Fruit fly (Drosophila melanogaster): ENCODE measurements around the gene CG18170.

CG18170 gene

DNA sequence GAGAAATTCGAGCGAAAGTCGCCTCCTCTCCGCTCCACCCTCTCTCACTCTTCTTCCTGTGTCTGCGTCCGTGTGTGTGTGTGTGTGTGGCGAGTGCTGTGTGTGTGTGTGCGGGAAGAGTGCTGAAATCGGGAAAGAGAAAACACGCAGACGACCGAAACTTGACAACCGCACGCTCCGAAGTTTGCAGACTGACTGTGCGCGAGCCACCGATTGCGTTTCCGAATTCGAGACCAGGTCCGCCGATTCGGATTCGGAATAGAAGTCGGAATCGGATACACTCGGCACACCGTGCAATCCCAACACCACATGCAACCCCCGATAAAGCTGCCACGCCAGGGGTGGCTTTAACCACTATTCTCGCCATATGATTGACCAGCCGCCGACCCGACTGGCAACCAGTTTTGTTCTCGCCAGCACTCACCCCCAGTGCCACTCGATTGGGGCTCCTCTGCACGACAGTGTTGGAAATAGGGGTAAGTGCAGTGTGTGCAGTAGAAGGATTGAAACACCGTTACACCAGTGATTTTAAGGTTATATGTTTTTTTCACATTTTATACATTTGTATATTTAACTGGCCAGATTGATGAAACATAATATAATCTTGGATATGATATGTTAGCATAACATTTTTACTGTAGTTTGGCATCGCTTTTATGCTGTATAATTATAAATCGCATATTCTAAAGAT lies 25.6 kb downstream of the CG18170 start, which contains the start of gene CG13928 (continued):
- TF ChIP-seq tin (GFP tag; optimal IDR thresholded peaks at IDR 0.05) = no peak
- peak; percentile 66 for TF ChIP-seq Jarid2 (GFP tag; optimal IDR thresholded peaks at IDR 0.05)
- TF ChIP-seq sna (GFP tag; IDR thresholded peaks at IDR 0.05; ENCODE audit: partially characterized antibody) = 0 out of 2 replicates have a peak, but pooled peaks have one; percentile 18
- 0 out of 2 replicates have a peak, but pooled peaks have one; percentile 36 for TF ChIP-seq NFAT (GFP tag; IDR thresholded peaks at IDR 0.05)
- no peak for TF ChIP-seq Ets97D (GFP tag; optimal IDR thresholded peaks at IDR 0.05)
- no peak for TF ChIP-seq Aef1 (GFP tag; IDR thresholded peaks at IDR 0.05)
- no peak for TF ChIP-seq pros (GFP tag; optimal IDR thresholded peaks at IDR 0.05)
- TF ChIP-seq CG15269 (tag; optimal IDR thresholded peaks at IDR 0.05) = no peak
- TF ChIP-seq CG9437 (GFP tag; optimal IDR thresholded peaks at IDR 0.05) = no peak
- no peak for TF ChIP-seq CG4282 (GFP tag; optimal IDR thresholded peaks at IDR 0.05)
- no peak for TF ChIP-seq Blimp-1 (GFP tag; optimal IDR thresholded peaks at IDR 0.05)
- TF ChIP-seq GATAe (GFP tag; conservative IDR thresholded peaks at IDR 0.05) = no peak
- no peak for TF ChIP-seq twi (tag; optimal IDR thresholded peaks at IDR 0.05)
- TF ChIP-seq tgo (GFP tag; IDR thresholded peaks at IDR 0.05) = no peak
- TF ChIP-seq repo (GFP tag; optimal IDR thresholded peaks at IDR 0.05) = no peak
- no peak for TF ChIP-seq CG14860 (GFP tag; IDR thresholded peaks at IDR 0.05; ENCODE audit: partially characterized antibody)
- no peak for TF ChIP-seq CG12659 (GFP tag; optimal IDR thresholded peaks at IDR 0.05)
- no peak for TF ChIP-seq sr (GFP tag; IDR thresholded peaks at IDR 0.05)
- TF ChIP-seq CG6791 (GFP tag; IDR thresholded peaks at IDR 0.05; ENCODE audit: partially characterized antibody) = no peak
- no peak for TF ChIP-seq mld (GFP tag; IDR thresholded peaks at IDR 0.05; ENCODE audit: partially characterized antibody)
- no peak for TF ChIP-seq CG8765 (GFP tag; IDR thresholded peaks at IDR 0.05)
- peak; percentile 19 for TF ChIP-seq CG10543 (GFP tag; optimal IDR thresholded peaks at IDR 0.05)
- TF ChIP-seq CG6175 (GFP tag; IDR thresholded peaks at IDR 0.05) = no peak
- peak; percentile 87 for TF ChIP-seq CG16779 (GFP tag; IDR thresholded peaks at IDR 0.05)
- no peak for TF ChIP-seq grn (GFP tag; optimal IDR thresholded peaks at IDR 0.05)
- no peak for TF ChIP-seq NfI (GFP tag; optimal IDR thresholded peaks at IDR 0.05)
- no peak for TF ChIP-seq CG10979 (tag; optimal IDR thresholded peaks at IDR 0.05)
- no peak for TF ChIP-seq Hey (tag; optimal IDR thresholded peaks at IDR 0.05)
- TF ChIP-seq az2 (GFP tag; optimal IDR thresholded peaks at IDR 0.05) = no peak
- TF ChIP-seq Sox100B (GFP tag; optimal IDR thresholded peaks at IDR 0.05) = no peak
- no peak for TF ChIP-seq CG3838 (GFP tag; optimal IDR thresholded peaks at IDR 0.05)
- no peak for TF ChIP-seq CG7839 (tag; optimal IDR thresholded peaks at IDR 0.05)
- TF ChIP-seq slbo (GFP tag; IDR thresholded peaks at IDR 0.05) = peak; percentile 12; the same call in 1 of the 2 replicates
- peak; percentile 9 for TF ChIP-seq lab (GFP tag; optimal IDR thresholded peaks at IDR 0.05)
- no peak for TF ChIP-seq usp (GFP tag; optimal IDR thresholded peaks at IDR 0.05)
- TF ChIP-seq CG9817 (tag; optimal IDR thresholded peaks at IDR 0.05) = no peak
- TF ChIP-seq BtbVII (GFP tag; optimal IDR thresholded peaks at IDR 0.05) = no peak

DNA sequence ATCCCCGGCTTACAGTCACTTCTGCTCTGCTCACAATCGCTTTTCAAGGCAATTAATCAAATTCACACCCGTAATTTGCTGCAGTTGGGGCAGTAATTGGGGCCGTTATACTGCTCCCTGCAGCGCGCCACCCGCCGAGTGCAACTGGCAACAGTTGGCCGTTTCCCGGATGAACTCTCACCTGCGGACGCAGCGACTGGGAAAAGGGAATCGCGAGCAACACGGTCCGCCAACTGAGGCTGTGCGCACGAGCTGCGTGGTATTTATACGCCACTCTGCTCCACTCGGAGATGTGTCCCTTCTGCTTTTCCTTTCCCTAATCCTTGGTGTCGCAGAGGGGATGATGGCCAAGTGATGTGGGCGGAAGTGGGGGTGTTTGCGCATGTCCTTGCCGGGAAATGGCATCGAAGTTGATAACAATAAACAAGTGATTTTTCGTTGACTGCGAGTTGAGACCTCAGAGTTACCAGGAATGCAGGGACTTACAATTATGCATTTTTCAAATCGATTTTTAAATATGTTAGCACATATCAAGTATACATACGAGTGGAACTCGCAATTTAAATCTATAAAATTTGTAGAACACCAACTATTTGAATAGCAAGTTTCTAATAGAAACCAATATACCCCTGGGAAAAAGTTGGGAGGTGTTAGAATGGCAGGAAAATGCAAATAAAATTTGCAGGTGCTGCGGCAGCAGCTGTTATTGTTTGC lies 26.5 kb downstream of the CG18170 start, which contains the start of gene GC:
Gene GC, minus strand, starts transcription at position 238 of the 714 bp plus-strand sequence.
- TF ChIP-seq CG7556 (GFP tag; optimal IDR thresholded peaks at IDR 0.05) (peak; percentile 13), CG5953 (GFP tag; IDR thresholded peaks at IDR 0.05) (0 out of 2 replicates have a peak, but pooled peaks have one; percentile 5), Ada2b (GFP tag; IDR thresholded peaks at IDR 0.05) (no peak), ERR (GFP tag; optimal IDR thresholded peaks at IDR 0.05) (no peak), CrebB (tag; optimal IDR thresholded peaks at IDR 0.05) (no peak), CG9797 (GFP tag; optimal IDR thresholded peaks at IDR 0.05) (no peak), Aef1 (GFP tag; IDR thresholded peaks at IDR 0.05) (no peak), pzg (GFP tag; optimal IDR thresholded peaks at IDR 0.05) (peak; percentile 4), Bgb (GFP tag; IDR thresholded peaks at IDR 0.05; ENCODE audit: partially characterized antibody) (peak; percentile 37; the same call in 1 of the 2 replicates), lilli (GFP tag; optimal IDR thresholded peaks at IDR 0.05) (peak; percentile 49), row (GFP tag; IDR thresholded peaks at IDR 0.05) (peak; percentile 75), CTCF (GFP tag; optimal IDR thresholded peaks at IDR 0.05) (no peak), CG1602 (GFP tag; optimal IDR thresholded peaks at IDR 0.05) (no peak), CG18599 (GFP tag; optimal IDR thresholded peaks at IDR 0.05) (peak; percentile 26)

All from whole organism, embryonic.